Fruit fly (Drosophila melanogaster) whole organism, embryonic: ENCODE results near the gene Cpsf5.

Experiments
- Antp ChIP-seq: fragments of 200-800 bp; sonication (Bioruptor generic); optimal IDR thresholded peaks from 3 replicates; lab custom pipeline; 2016; ENCODE audit warnings: missing biosample characterization, missing genetic modification characterization
- Atf6 ChIP-seq: fragments of 200-800 bp; sonication (Bioruptor generic); IDR thresholded peaks from 2 replicates; pipeline ENCODE4 v1.3.6; 2022; ENCODE audit warnings: missing biosample characterization, missing genetic modification characterization
- BtbVII ChIP-seq: fragments of 200-800 bp; sonication (Bioruptor generic); optimal IDR thresholded peaks from 3 replicates; lab custom pipeline; 2017; ENCODE audit warnings: missing biosample characterization, mild to moderate bottlenecking, missing genetic modification characterization
- CG14667 ChIP-seq: fragments of 200-800 bp; sonication (Bioruptor generic); IDR thresholded peaks from 2 replicates; pipeline ENCODE4 v1.3.6; 2022; ENCODE audit warnings: missing biosample characterization, missing genetic modification characterization
- CG2712 ChIP-seq: fragments of 200-800 bp; optimal IDR thresholded peaks from 3 replicates; lab custom pipeline; 2019; ENCODE audit warnings: missing biosample characterization, mild to moderate bottlenecking, missing genetic modification characterization, moderate library complexity
- CG2889 ChIP-seq: fragments of 200-800 bp; sonication (Bioruptor generic); IDR thresholded peaks from 3 replicates; pipeline ENCODE4 v1.3.6; 2022; ENCODE audit warnings: missing biosample characterization, missing genetic modification characterization
- CG30020 ChIP-seq: fragments of 200-800 bp; optimal IDR thresholded peaks from 2 replicates; lab custom pipeline; 2019; ENCODE audit warnings: missing biosample characterization, mild to moderate bottlenecking, missing genetic modification characterization, moderate library complexity
- CG42726 ChIP-seq: fragments of 200-800 bp; sonication (Bioruptor generic); IDR thresholded peaks from 2 replicates; pipeline ENCODE4 v1.3.6; 2022; ENCODE audit warnings: missing biosample characterization, missing genetic modification characterization; ENCODE audit not compliant: partially characterized antibody
- CG4360 ChIP-seq: fragments of 200-800 bp; sonication (Bioruptor generic); IDR thresholded peaks from 2 replicates; pipeline ENCODE4 v1.3.6; 2022; ENCODE audit warnings: missing biosample characterization, missing genetic modification characterization
- CG5180 ChIP-seq: fragments of 200-800 bp; sonication (Bioruptor generic); optimal IDR thresholded peaks from 3 replicates; lab custom pipeline; 2017; ENCODE audit warnings: missing biosample characterization, missing genetic modification characterization, mild to moderate bottlenecking, moderate library complexity, missing genetic modification reagents
- CG6854 ChIP-seq: fragments of 200-800 bp; sonication (Bioruptor generic); optimal IDR thresholded peaks from 3 replicates; lab custom pipeline; 2017; ENCODE audit warnings: missing biosample characterization, mild to moderate bottlenecking, missing genetic modification characterization
- CG7556 ChIP-seq: fragments of 200-800 bp; sonication (Bioruptor generic); optimal IDR thresholded peaks from 2 replicates; lab custom pipeline; 2017; ENCODE audit warnings: missing biosample characterization, mild to moderate bottlenecking, missing genetic modification characterization
- Chrac-16 ChIP-seq: fragments of 200-800 bp; sonication (Bioruptor generic); optimal IDR thresholded peaks from 3 replicates; lab custom pipeline; 2016; ENCODE audit warnings: missing biosample characterization, missing genetic modification characterization
- CrebB ChIP-seq: fragments of 200-800 bp; sonication (Bioruptor generic); optimal IDR thresholded peaks from 3 replicates; lab custom pipeline; 2018; ENCODE audit warnings: missing biosample characterization, mild to moderate bottlenecking, missing genetic modification characterization
- Dll ChIP-seq: fragments of 200-800 bp; sonication (Bioruptor generic); IDR thresholded peaks from 4 replicates; pipeline ENCODE4 v1.3.6; 2022; ENCODE audit warnings: missing biosample characterization, missing genetic modification characterization; ENCODE audit not compliant: partially characterized antibody
- Gsc ChIP-seq: fragments of 200-800 bp; sonication (Bioruptor generic); IDR thresholded peaks from 2 replicates; pipeline ENCODE4 v1.3.6; 2022; ENCODE audit warnings: missing biosample characterization, missing genetic modification characterization
- Gug ChIP-seq: fragments of 200-800 bp; sonication (Bioruptor generic); IDR thresholded peaks from 4 replicates; pipeline ENCODE4 v1.3.6; 2022; ENCODE audit warnings: missing biosample characterization, missing genetic modification characterization
- HLHmδ ChIP-seq: fragments of 200-800 bp; sonication (Bioruptor generic); optimal IDR thresholded peaks from 2 replicates; lab custom pipeline; 2018; ENCODE audit warnings: missing biosample characterization, mild to moderate bottlenecking, missing genetic modification characterization, moderate library complexity
- Hey ChIP-seq: fragments of 200-800 bp; sonication (Bioruptor generic); optimal IDR thresholded peaks from 3 replicates; lab custom pipeline; 2018; ENCODE audit warnings: missing biosample characterization, mild to moderate bottlenecking, missing genetic modification characterization
- HmgD ChIP-seq: fragments of 200-800 bp; sonication (Bioruptor generic); optimal IDR thresholded peaks from 3 replicates; lab custom pipeline; 2016; ENCODE audit warnings: missing biosample characterization, missing genetic modification characterization
- Lhr ChIP-seq: fragments of 200-800 bp; sonication (Bioruptor generic); optimal IDR thresholded peaks from 3 replicates; lab custom pipeline; 2017; ENCODE audit warnings: mild to moderate bottlenecking, missing biosample characterization, missing genetic modification reagents, missing genetic modification characterization
- MTF-1 ChIP-seq: fragments of 200-800 bp; sonication (Bioruptor generic); optimal IDR thresholded peaks from 2 replicates; lab custom pipeline; 2018; ENCODE audit warnings: missing biosample characterization, mild to moderate bottlenecking, missing genetic modification characterization, borderline replicate concordance
- Max ChIP-seq: fragments of 200-800 bp; sonication (Bioruptor generic); optimal IDR thresholded peaks from 2 replicates; lab custom pipeline; 2016; ENCODE audit warnings: missing biosample characterization, mild to moderate bottlenecking, missing genetic modification characterization
- Mrtf ChIP-seq: fragments of 200-800 bp; sonication (Bioruptor generic); IDR thresholded peaks from 3 replicates; pipeline ENCODE4 v1.3.6; 2022; ENCODE audit warnings: missing biosample characterization, missing genetic modification characterization
- Optix ChIP-seq: fragments of 200-800 bp; sonication (Bioruptor generic); IDR thresholded peaks from 3 replicates; pipeline ENCODE4 v1.3.6; 2022; ENCODE audit warnings: missing biosample characterization, missing genetic modification characterization
- Sox102F ChIP-seq: fragments of 200-800 bp; sonication (Bioruptor generic); optimal IDR thresholded peaks from 2 replicates; lab custom pipeline; 2018; ENCODE audit warnings: missing biosample characterization, mild to moderate bottlenecking, missing genetic modification characterization, moderate library complexity
- abd-A ChIP-seq: fragments of 200-800 bp; sonication (Bioruptor generic); optimal IDR thresholded peaks from 3 replicates; lab custom pipeline; 2019; ENCODE audit warnings: missing biosample characterization, mild to moderate bottlenecking, missing genetic modification characterization, moderate library complexity
- bab2 ChIP-seq: fragments of 200-800 bp; sonication (Bioruptor generic); optimal IDR thresholded peaks from 2 replicates; lab custom pipeline; 2016; ENCODE audit warnings: missing biosample characterization, missing genetic modification characterization
- bigmax ChIP-seq: fragments of 200-800 bp; sonication (Bioruptor generic); optimal IDR thresholded peaks from 2 replicates; lab custom pipeline; 2018; ENCODE audit warnings: missing biosample characterization, mild to moderate bottlenecking, missing genetic modification characterization
- cas ChIP-seq: fragments of 200-800 bp; sonication (Bioruptor generic); IDR thresholded peaks from 2 replicates; pipeline ENCODE4 v1.3.6; 2022; ENCODE audit warnings: missing biosample characterization, missing genetic modification characterization
- chm ChIP-seq: fragments of 200-800 bp; sonication (Bioruptor generic); IDR thresholded peaks from 2 replicates; pipeline ENCODE4 v1.3.6; 2022; ENCODE audit warnings: missing biosample characterization, missing genetic modification characterization
- crp ChIP-seq, 2 experiments: fragments of 200-800 bp; sonication (Bioruptor generic); optimal IDR thresholded peaks; 2 replicates in 1 of 2; 3 replicates in 1 of 2; lab custom pipeline; 2017; ENCODE audit warnings: missing biosample characterization in 2 of 2, missing genetic modification characterization in 2 of 2, mild to moderate bottlenecking in 1 of 2, moderate library complexity in 1 of 2
- cwo ChIP-seq: fragments of 200-800 bp; sonication (Bioruptor generic); optimal IDR thresholded peaks from 3 replicates; lab custom pipeline; 2017; ENCODE audit warnings: missing biosample characterization, missing genetic modification characterization, mild to moderate bottlenecking, moderate library complexity, missing genetic modification reagents
- dm ChIP-seq: fragments of 200-800 bp; sonication (Bioruptor generic); optimal IDR thresholded peaks from 3 replicates; lab custom pipeline; 2016; ENCODE audit warnings: missing biosample characterization, missing genetic modification characterization
- gcm2 ChIP-seq: fragments of 200-800 bp; sonication (Bioruptor generic); optimal IDR thresholded peaks from 2 replicates; lab custom pipeline; 2016; ENCODE audit warnings: missing biosample characterization, missing genetic modification characterization
- gsb ChIP-seq: fragments of 200-800 bp; sonication (Bioruptor generic); IDR thresholded peaks from 2 replicates; pipeline ENCODE4 v1.3.6; 2022; ENCODE audit warnings: missing biosample characterization, missing genetic modification characterization
- jumu ChIP-seq: fragments of 200-800 bp; sonication (Bioruptor generic); optimal IDR thresholded peaks from 3 replicates; lab custom pipeline; 2016; ENCODE audit warnings: missing biosample characterization, missing genetic modification characterization
- lbe ChIP-seq: fragments of 200-800 bp; sonication (Bioruptor generic); optimal IDR thresholded peaks from 2 replicates; lab custom pipeline; 2016; ENCODE audit warnings: missing biosample characterization, mild to moderate bottlenecking, missing genetic modification characterization
- lmd ChIP-seq: fragments of 200-800 bp; sonication (Bioruptor generic); IDR thresholded peaks from 2 replicates; pipeline ENCODE4 v1.3.6; 2022; ENCODE audit warnings: missing biosample characterization, missing genetic modification characterization
- rib ChIP-seq: fragments of 200-800 bp; sonication (Bioruptor generic); IDR thresholded peaks from 2 replicates; pipeline ENCODE4 v1.3.6; 2022; ENCODE audit warnings: missing biosample characterization, missing genetic modification characterization
- salm ChIP-seq: fragments of 200-800 bp; sonication (Bioruptor generic); optimal IDR thresholded peaks from 2 replicates; lab custom pipeline; 2018; ENCODE audit warnings: missing biosample characterization, mild to moderate bottlenecking, missing genetic modification characterization
- schlank ChIP-seq: fragments of 200-800 bp; sonication (Bioruptor generic); optimal IDR thresholded peaks from 2 replicates; lab custom pipeline; 2018; ENCODE audit warnings: missing biosample characterization, mild to moderate bottlenecking, missing genetic modification characterization
- sna ChIP-seq: fragments of 200-800 bp; sonication (Bioruptor generic); IDR thresholded peaks from 2 replicates; pipeline ENCODE4 v1.3.6; 2022; ENCODE audit warnings: missing biosample characterization, missing genetic modification characterization; ENCODE audit not compliant: partially characterized antibody
- sr ChIP-seq: fragments of 200-800 bp; sonication (Bioruptor generic); IDR thresholded peaks from 3 replicates; pipeline ENCODE4 v1.3.6; 2022; ENCODE audit warnings: missing biosample characterization, missing genetic modification characterization
- sug ChIP-seq: fragments of 200-800 bp; optimal IDR thresholded peaks from 2 replicates; lab custom pipeline; 2019; ENCODE audit warnings: missing biosample characterization, mild to moderate bottlenecking, missing genetic modification characterization, moderate library complexity
- tgo ChIP-seq: fragments of 200-800 bp; sonication (Bioruptor generic); IDR thresholded peaks from 3 replicates; pipeline ENCODE4 v1.3.6; 2022; ENCODE audit warnings: missing biosample characterization, missing genetic modification characterization
- trh ChIP-seq: fragments of 200-800 bp; sonication (Bioruptor generic); optimal IDR thresholded peaks from 2 replicates; lab custom pipeline; 2016; ENCODE audit warnings: missing biosample characterization, missing genetic modification characterization
- vvl ChIP-seq: fragments of 200-800 bp; sonication (Bioruptor generic); IDR thresholded peaks from 2 replicates; pipeline ENCODE4 v1.3.6; 2022; ENCODE audit warnings: missing biosample characterization, missing genetic modification characterization
- zen ChIP-seq: fragments of 200-800 bp; sonication (Bioruptor generic); optimal IDR thresholded peaks from 3 replicates; lab custom pipeline; 2018; ENCODE audit warnings: missing biosample characterization, mild to moderate bottlenecking, missing genetic modification characterization, moderate library complexity

Cpsf5 gene

DNA sequence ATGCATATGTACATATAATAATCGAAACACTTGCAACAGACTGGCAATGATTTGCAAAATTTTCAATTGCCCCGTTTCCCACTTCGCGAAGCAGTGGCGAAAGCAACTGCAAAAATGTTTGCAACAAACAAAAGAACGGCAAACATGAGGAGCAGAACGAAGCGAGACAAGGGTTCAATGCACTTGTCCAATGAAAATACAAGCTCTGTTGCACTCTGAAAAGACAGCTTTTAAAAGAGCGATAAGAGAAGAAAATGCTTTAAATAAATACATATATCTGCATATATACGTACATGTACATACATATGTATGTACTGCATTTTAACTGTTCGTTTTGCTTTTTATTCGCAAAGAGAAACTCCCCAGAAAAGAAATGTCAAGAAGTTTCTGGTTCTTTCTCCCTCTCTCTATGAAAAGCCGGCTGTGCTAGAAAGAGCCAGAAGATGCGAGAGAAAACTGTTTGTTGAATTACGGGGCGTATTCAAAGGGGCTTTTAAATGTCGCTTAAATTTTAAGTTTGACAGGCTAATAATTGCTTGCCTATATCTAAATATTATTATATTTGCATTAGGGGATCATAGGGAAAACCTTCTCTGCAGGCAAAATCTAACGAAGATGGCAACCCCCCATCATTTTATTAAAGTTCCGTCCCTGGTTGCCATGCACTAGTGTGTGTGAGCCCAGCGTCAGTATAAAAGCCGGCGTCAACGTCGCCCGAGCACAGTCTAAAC is 27.3 kb upstream of the Cpsf5 start, which contains the start of gene Hsp27 (continued):
- peak; percentile 87 for TF ChIP-seq sug (tag; lab: Kevin White, UChicago)
- TF ChIP-seq Dll (GFP tag; lab: Robert Waterston, UW) = 0 out of 4 replicates have a peak, but pooled peaks have one; percentile 33
- peak; percentile 86 for TF ChIP-seq CG4360
- TF ChIP-seq CrebB (tag; lab: Kevin White, UChicago) = peak; percentile 93
- TF ChIP-seq sna = no peak
- TF ChIP-seq Mrtf = peak; percentile 98
- TF ChIP-seq CG6854 (GFP tag; lab: Kevin White, UChicago) = peak; percentile 95
- peak; percentile 99 for TF ChIP-seq CG2712 (tag; lab: Kevin White, UChicago)
- peak; percentile 96 for TF ChIP-seq gsb
- peak; percentile 33; the same call in 1 of the 2 replicates for TF ChIP-seq CG42726
- TF ChIP-seq MTF-1 (GFP tag; lab: Kevin White, UChicago) = peak; percentile 94
- TF ChIP-seq bigmax (GFP tag; lab: Kevin White, UChicago) = peak; percentile 71
- peak; percentile 94 for TF ChIP-seq CG2889 (GFP tag; lab: Robert Waterston, UW)
- TF ChIP-seq Optix (GFP tag; lab: Robert Waterston, UW) = peak; percentile 99
- peak; percentile 97 for TF ChIP-seq zen (tag; lab: Kevin White, UChicago)
- peak; percentile 4 to 66 for TF ChIP-seq crp (GFP tag; optimal IDR thresholded peaks at IDR 0.05; lab: Kevin White, UChicago)
- TF ChIP-seq abd-A (tag; lab: Kevin White, UChicago) = peak; percentile 64
- TF ChIP-seq sr (GFP tag; lab: Robert Waterston, UW) = peak; percentile 97
- peak; percentile 98 for TF ChIP-seq chm
- TF ChIP-seq CG5180 (GFP tag; lab: Kevin White, UChicago) = peak; percentile 87
- peak; percentile 96 for TF ChIP-seq rib (GFP tag; lab: Robert Waterston, UW)
- peak; percentile 95 for TF ChIP-seq cas
- TF ChIP-seq Gug (GFP tag; lab: Robert Waterston, UW) = peak; percentile 99
- peak; percentile 99 for TF ChIP-seq lmd (GFP tag; lab: Robert Waterston, UW)
- peak; percentile 56 for TF ChIP-seq Hey (tag; lab: Kevin White, UChicago)
- peak; percentile 99 for TF ChIP-seq Sox102F
- TF ChIP-seq cwo = peak; percentile 97
- peak; percentile 99 for TF ChIP-seq lbe (GFP tag; lab: Kevin White, UChicago)
- peak; percentile 96 for TF ChIP-seq BtbVII (GFP tag; lab: Kevin White, UChicago)
- peak; percentile 98 for TF ChIP-seq Chrac-16 (GFP tag; lab: Kevin White, UChicago)
- TF ChIP-seq gcm2 (GFP tag; lab: Kevin White, UChicago) = peak; percentile 92
- TF ChIP-seq jumu (GFP tag; lab: Kevin White, UChicago) = peak; percentile 96
- peak; percentile 97 for TF ChIP-seq Atf6 (GFP tag; lab: Robert Waterston, UW)
- TF ChIP-seq trh (GFP tag; lab: Kevin White, UChicago) = peak; percentile 96
- peak; percentile 94 for TF ChIP-seq schlank (tag; lab: Kevin White, UChicago)
- peak; percentile 97 for TF ChIP-seq Gsc (GFP tag; lab: Robert Waterston, UW)
- TF ChIP-seq Max (GFP tag; lab: Kevin White, UChicago) = peak; percentile 98
- TF ChIP-seq Antp (GFP tag; lab: Kevin White, UChicago) = peak; percentile 93
- TF ChIP-seq CG7556 (GFP tag; lab: Kevin White, UChicago) = peak; percentile 98
- TF ChIP-seq HLHmδ (GFP tag; lab: Kevin White, UChicago) = no peak
- TF ChIP-seq salm (tag; lab: Kevin White, UChicago) = peak; percentile 97
- peak; percentile 79 for TF ChIP-seq CG30020 (tag; lab: Kevin White, UChicago)
- peak; percentile 62 for TF ChIP-seq dm (GFP tag; lab: Kevin White, UChicago)
- peak; percentile 99 for TF ChIP-seq tgo (GFP tag; lab: Robert Waterston, UW)
- TF ChIP-seq Lhr (GFP tag; lab: Kevin White, UChicago) = peak; percentile 93
- peak; percentile 93 for TF ChIP-seq bab2
- TF ChIP-seq vvl (GFP tag; lab: Robert Waterston, UW) = peak; percentile 99
- peak; percentile 38 for TF ChIP-seq HmgD (GFP tag; lab: Kevin White, UChicago)
- peak; percentile 98 for TF ChIP-seq CG14667 (GFP tag; lab: Robert Waterston, UW)
